Worm (Caenorhabditis elegans): ENCODE measurements around the gene mtp-18.

DNA sequence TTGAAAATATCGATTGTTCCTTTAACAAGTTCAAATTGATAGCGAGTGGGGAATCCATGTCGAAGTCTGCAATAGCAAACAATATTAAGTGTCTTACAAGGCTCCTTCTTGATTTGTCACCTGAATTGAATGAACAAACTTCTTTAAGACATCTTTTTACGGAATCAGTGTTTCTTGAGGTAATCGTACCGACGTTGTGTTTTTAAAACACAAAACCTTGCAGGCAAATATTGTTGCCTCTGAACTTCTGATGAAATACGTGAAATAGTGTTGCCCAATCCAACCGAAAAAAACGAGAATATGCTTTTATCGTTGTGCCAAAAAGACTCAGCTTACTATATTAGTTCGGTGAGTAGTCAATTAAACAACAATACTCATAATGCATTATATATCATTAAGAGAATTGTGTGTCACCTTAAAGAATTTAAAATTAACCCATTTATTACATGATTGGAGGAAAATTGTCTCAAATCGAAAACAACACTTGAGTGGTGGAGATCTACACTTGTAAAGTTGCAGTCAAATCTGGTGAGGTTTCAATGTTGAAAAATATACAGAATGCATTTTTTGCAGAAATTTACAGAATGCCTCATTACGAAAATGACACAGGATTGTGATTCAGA lies 28.1 kb downstream of the mtp-18 start, which contains the start of the genes T25B2.4 and T13C5.3:
- TF ChIP-seq pros-1 (tag; optimal IDR thresholded peaks at IDR 0.05) = no peak
- TF ChIP-seq dve-1 (tag; optimal IDR thresholded peaks at IDR 0.05) = no peak
- TF ChIP-seq hlh-8 (tag; optimal IDR thresholded peaks at IDR 0.05) = no peak

All from whole organism, late embryonic.